Worm (Caenorhabditis elegans) whole organism, L4 larva: ENCODE data around the gene oac-54.

Source experiments
- D1046.2 ChIP-seq: fragments of 200-800 bp; sonication (Bioruptor generic); IDR thresholded peaks from 2 replicates; pipeline ENCODE4 v1.3.6; 2022; ENCODE audit warnings: missing genetic modification characterization, missing compliant biosample characterization
- F26F4.8 ChIP-seq: fragments of 200-800 bp; sonication (Bioruptor generic); conservative IDR thresholded peaks from 2 replicates; pipeline ENCODE4 v1.3.6; 2022; ENCODE audit warnings: missing genetic modification characterization, missing compliant biosample characterization
- T20F7.1 ChIP-seq: fragments of 200-800 bp; sonication (Bioruptor generic); optimal IDR thresholded peaks from 2 replicates; lab custom pipeline; 2018; ENCODE audit warnings: mild to moderate bottlenecking, missing genetic modification characterization, missing compliant biosample characterization
- Y48G9A.11 ChIP-seq: fragments of 200-800 bp; sonication (Bioruptor generic); IDR thresholded peaks from 2 replicates; pipeline ENCODE4 v1.3.6; 2022; ENCODE audit warnings: missing genetic modification reagents, missing genetic modification characterization, missing compliant biosample characterization
- Y5F2A.4 ChIP-seq: fragments of 200-800 bp; sonication (Bioruptor generic); optimal IDR thresholded peaks from 2 replicates; lab custom pipeline; 2018; ENCODE audit warnings: mild to moderate bottlenecking, missing genetic modification characterization, missing compliant biosample characterization
- ZK546.5 ChIP-seq, 2 experiments: sonication (generic microtip); optimal IDR thresholded peaks; 2 replicates each; lab custom pipeline; 2017; ENCODE audit warnings: missing biosample characterization in 2 of 2, missing genetic modification characterization in 2 of 2
- aha-1 ChIP-seq: fragments of 150-350 bp; peaks from one replicate; lab custom pipeline; 2014; ENCODE audit warnings: missing biosample characterization, missing genetic modification characterization
- ama-1 ChIP-seq: fragments of 150-350 bp; optimal IDR thresholded peaks from 2 replicates; lab custom pipeline; 2014; ENCODE audit warnings: inconsistent platforms, mixed read lengths
- ceh-44 ChIP-seq: fragments of 200-800 bp; sonication (Bioruptor generic); IDR thresholded peaks from 2 replicates; pipeline ENCODE4 v1.3.6; 2022; ENCODE audit warnings: missing genetic modification reagents, missing genetic modification characterization, missing compliant biosample characterization
- daf-12 ChIP-seq: fragments of 150-350 bp; optimal IDR thresholded peaks from 2 replicates; lab custom pipeline; 2014; ENCODE audit warnings: missing biosample characterization, missing genetic modification reagents, missing genetic modification characterization
- daf-16 ChIP-seq, 3 experiments: sonication (generic microtip); optimal IDR thresholded peaks; 2 replicates each; lab custom pipeline; 2016 to 2017; ENCODE audit warnings: missing genetic modification characterization in 3 of 3, missing genetic modification reagents in 3 of 3, mild to moderate bottlenecking in 2 of 3, missing compliant biosample characterization in 2 of 3, missing biosample characterization in 1 of 3, moderate library complexity in 1 of 3
- daf-8 ChIP-seq: fragments of 200-800 bp; sonication (Bioruptor generic); IDR thresholded peaks from 2 replicates; pipeline ENCODE4 v1.3.6; 2022; ENCODE audit warnings: missing genetic modification characterization, missing compliant biosample characterization
- dmd-6 ChIP-seq: fragments of 200-800 bp; sonication (Bioruptor generic); IDR thresholded peaks from 2 replicates; pipeline ENCODE4 v1.3.6; 2022; ENCODE audit warnings: missing genetic modification reagents, missing genetic modification characterization, missing compliant biosample characterization
- dmd-9 ChIP-seq: fragments of 200-800 bp; sonication (Bioruptor generic); IDR thresholded peaks from 2 replicates; pipeline ENCODE4 v1.3.6; 2022; ENCODE audit warnings: missing genetic modification reagents, missing genetic modification characterization, missing compliant biosample characterization
- dpl-1 ChIP-seq: fragments of 150-350 bp; optimal IDR thresholded peaks from 2 replicates; lab custom pipeline; 2014; ENCODE audit warnings: missing biosample characterization, missing genetic modification reagents, missing genetic modification characterization
- dve-1 ChIP-seq: sonication (generic microtip); optimal IDR thresholded peaks from 2 replicates; lab custom pipeline; 2017; ENCODE audit warnings: antibody characterized with exemption, mild to moderate bottlenecking, missing genetic modification characterization, missing compliant biosample characterization; ENCODE audit not compliant: insufficient read depth
- hlh-30 ChIP-seq: sonication (generic microtip); optimal IDR thresholded peaks from 2 replicates; lab custom pipeline; 2017; ENCODE audit warnings: antibody characterized with exemption, mild to moderate bottlenecking, missing genetic modification characterization, missing compliant biosample characterization; ENCODE audit not compliant: insufficient read depth
- jun-1 ChIP-seq: fragments of 150-350 bp; optimal IDR thresholded peaks from 2 replicates; lab custom pipeline; 2014; ENCODE audit warnings: missing biosample characterization, missing genetic modification reagents, missing genetic modification characterization
- lin-1 ChIP-seq: fragments of 200-800 bp; sonication (Bioruptor generic); IDR thresholded peaks from 2 replicates; pipeline ENCODE4 v1.3.6; 2022; ENCODE audit warnings: missing genetic modification reagents, missing genetic modification characterization, missing compliant biosample characterization
- lin-38 ChIP-seq: fragments of 200-800 bp; sonication (Bioruptor generic); IDR thresholded peaks from 2 replicates; pipeline ENCODE4 v1.3.6; 2022; ENCODE audit warnings: missing genetic modification reagents, missing genetic modification characterization, missing compliant biosample characterization
- lir-3 ChIP-seq: sonication (generic microtip); optimal IDR thresholded peaks from 2 replicates; lab custom pipeline; 2016; ENCODE audit warnings: mild to moderate bottlenecking, missing genetic modification characterization, missing compliant biosample characterization
- lsy-2 ChIP-seq, 2 experiments: fragments of 150-350 bp in 1 of 2; sonication (generic microtip) in 1 of 2; optimal IDR thresholded peaks; 2 replicates each; lab custom pipeline; 2014 to 2017; ENCODE audit warnings: missing biosample characterization in 2 of 2, missing genetic modification characterization in 2 of 2
- mdl-1 ChIP-seq, 2 experiments: fragments of 150-350 bp in 1 of 2; sonication (generic microtip) in 1 of 2; optimal IDR thresholded peaks; 2 replicates each; lab custom pipeline; 2014 to 2017; ENCODE audit warnings: missing biosample characterization in 2 of 2, missing genetic modification characterization in 2 of 2
- mdt-29 ChIP-seq: fragments of 200-800 bp; sonication (Bioruptor generic); IDR thresholded peaks from 2 replicates; pipeline ENCODE4 v1.3.6; 2022; ENCODE audit warnings: missing genetic modification reagents, missing genetic modification characterization, missing compliant biosample characterization
- mes-2 ChIP-seq: sonication (generic microtip); optimal IDR thresholded peaks from 2 replicates; lab custom pipeline; 2016; ENCODE audit warnings: missing genotype, mild to moderate bottlenecking, missing genetic modification characterization, missing compliant biosample characterization; ENCODE audit not compliant: poor library complexity, severe bottlenecking
- mxl-2 ChIP-seq: fragments of 200-800 bp; sonication (Bioruptor generic); conservative IDR thresholded peaks from 2 replicates; pipeline ENCODE4 v1.3.6; 2022; ENCODE audit warnings: missing genetic modification reagents, missing genetic modification characterization, missing compliant biosample characterization
- mxl-3 ChIP-seq: fragments of 200-800 bp; sonication (Bioruptor generic); optimal IDR thresholded peaks from 2 replicates; lab custom pipeline; 2018; ENCODE audit warnings: mild to moderate bottlenecking, missing genetic modification characterization, missing compliant biosample characterization
- nhr-10 ChIP-seq: fragments of 150-350 bp; optimal IDR thresholded peaks from 2 replicates; lab custom pipeline; 2014; ENCODE audit warnings: missing biosample characterization, missing genetic modification characterization
- nhr-11 ChIP-seq: fragments of 150-350 bp; optimal IDR thresholded peaks from 2 replicates; lab custom pipeline; 2014; ENCODE audit warnings: missing biosample characterization, missing genetic modification characterization
- nhr-111 ChIP-seq: fragments of 200-800 bp; sonication (Bioruptor generic); optimal IDR thresholded peaks from 2 replicates; lab custom pipeline; 2018; ENCODE audit warnings: mild to moderate bottlenecking, missing genetic modification characterization, missing compliant biosample characterization
- nhr-41 ChIP-seq: fragments of 200-800 bp; sonication (Bioruptor generic); IDR thresholded peaks from 2 replicates; pipeline ENCODE4 v1.3.6; 2022; ENCODE audit warnings: missing genetic modification reagents, missing genetic modification characterization, missing compliant biosample characterization
- tra-1 ChIP-seq: fragments of 200-800 bp; sonication (Bioruptor generic); IDR thresholded peaks from 2 replicates; pipeline ENCODE4 v1.3.6; 2022; ENCODE audit warnings: missing genetic modification reagents, missing genetic modification characterization, missing compliant biosample characterization
- unc-62 ChIP-seq, 3 experiments: fragments of 150-350 bp in 1 of 3; sonication (generic microtip); optimal IDR thresholded peaks in 2 of 3; peaks in 1 of 3; 1 replicate in 1 of 3; 2 replicates in 2 of 3; lab custom pipeline; 2014 to 2017; ENCODE audit warnings: missing biosample characterization in 3 of 3, missing genetic modification characterization in 3 of 3, missing genetic modification reagents in 3 of 3, missing genotype in 1 of 3
- zag-1 ChIP-seq: fragments of 150-350 bp; optimal IDR thresholded peaks from 2 replicates; lab custom pipeline; 2014; ENCODE audit warnings: missing biosample characterization, missing genetic modification characterization
- zfp-2 ChIP-seq: sonication (generic microtip); optimal IDR thresholded peaks from 2 replicates; lab custom pipeline; 2016; ENCODE audit warnings: mild to moderate bottlenecking, missing genetic modification characterization, missing compliant biosample characterization
- zfp-3 ChIP-seq: fragments of 200-800 bp; sonication (Bioruptor generic); conservative IDR thresholded peaks from 2 replicates; pipeline ENCODE4 v1.3.6; 2022; ENCODE audit warnings: missing genetic modification reagents, missing genetic modification characterization, missing compliant biosample characterization
- zip-11 ChIP-seq: fragments of 200-800 bp; sonication (Bioruptor generic); IDR thresholded peaks from 2 replicates; pipeline ENCODE4 v1.3.6; 2022; ENCODE audit warnings: missing genetic modification characterization, missing compliant biosample characterization

The oac-54 gene

ce11 chrII:9172849-9173248 lies 14.9 kb downstream of the oac-54 start, which contains the start of gene T23G7.2:
Gene T23G7.2 (minus strand): TSS chrII:9172949.
- TF ChIP-seq lin-38 = no peak
- no peak for TF ChIP-seq mdl-1 (tag; optimal IDR thresholded peaks at IDR 0.05; lab: Kevin White, UChicago)
- TF ChIP-seq ZK546.5 (tag; optimal IDR thresholded peaks at IDR 0.05; lab: Kevin White, UChicago) = no peak
- no peak for TF ChIP-seq daf-8
- no peak for TF ChIP-seq dpl-1 (GFP tag; lab: Kevin White, UChicago)
- TF ChIP-seq unc-62 (GFP tag; optimal IDR thresholded peaks at IDR 0.05 in 1 of 2; lab: Kevin White, UChicago) = peak in 1 of 2 experiments; percentile 27
- TF ChIP-seq unc-62 (tag; optimal IDR thresholded peaks at IDR 0.05; lab: Kevin White, UChicago) = no peak
- TF ChIP-seq, all 104 proteins: peak for 1

- TF ChIP-seq daf-12 (tag; lab: Kevin White, UChicago) (no peak), zip-11 (no peak), nhr-10 (tag; lab: Kevin White, UChicago) (no peak), zfp-2 (tag; lab: Kevin White, UChicago) (no peak), mdt-29 (GFP tag; lab: Robert Waterston, UW) (no peak), nhr-11 (no peak), jun-1 (tag; lab: Kevin White, UChicago) (no peak), unc-62 (GFP tag; optimal IDR thresholded peaks at IDR 0.05 in 1 of 2; lab: Kevin White, UChicago) (peak in 1 of 2 experiments; percentile 94), unc-62 (tag; optimal IDR thresholded peaks at IDR 0.05; lab: Kevin White, UChicago) (no peak)
Measured at ce11 chrII:9173471-9173870, 15.6 kb downstream of the oac-54 start.

ce11 chrII:9176523-9176922 lies 18.6 kb downstream of the oac-54 start:
- TF ChIP-seq daf-12 (tag; lab: Kevin White, UChicago) (no peak), mdl-1 (tag; optimal IDR thresholded peaks at IDR 0.05; lab: Kevin White, UChicago) (no peak), F26F4.8 (GFP tag; lab: Robert Waterston, UW) (no peak), unc-62 (GFP tag; optimal IDR thresholded peaks at IDR 0.05 in 1 of 2; lab: Kevin White, UChicago) (peak in 1 of 2 experiments; percentile 88), unc-62 (tag; optimal IDR thresholded peaks at IDR 0.05; lab: Kevin White, UChicago) (no peak), dmd-9 (GFP tag; lab: Robert Waterston, UW) (no peak), nhr-41 (GFP tag; lab: Robert Waterston, UW) (no peak)
- TF ChIP-seq, all 104 proteins: peak for 1

- TF ChIP-seq unc-62 (GFP tag; optimal IDR thresholded peaks at IDR 0.05 in 1 of 2; lab: Kevin White, UChicago) = no peak
- TF ChIP-seq unc-62 (tag; optimal IDR thresholded peaks at IDR 0.05; lab: Kevin White, UChicago) = no peak
- TF ChIP-seq Y5F2A.4 (GFP tag; lab: Kevin White, UChicago) = no peak
- TF ChIP-seq dmd-6 (GFP tag; lab: Robert Waterston, UW) = no peak
- no peak for TF ChIP-seq daf-16 (GFP tag; optimal IDR thresholded peaks at IDR 0.05; lab: Kevin White, UChicago)
- TF ChIP-seq daf-16 (tag; optimal IDR thresholded peaks at IDR 0.05; lab: Kevin White, UChicago) = peak; percentile 46
- no peak for TF ChIP-seq lin-1 (GFP tag; lab: Robert Waterston, UW)
- no peak for TF ChIP-seq lir-3 (tag; lab: Kevin White, UChicago)
- TF ChIP-seq lsy-2 (tag; optimal IDR thresholded peaks at IDR 0.05; lab: Kevin White, UChicago) = peak in 1 of 2 experiments; percentile 72
- TF ChIP-seq zag-1 (tag; lab: Kevin White, UChicago) = no peak
- TF ChIP-seq dpl-1 (GFP tag; lab: Kevin White, UChicago) = no peak
- TF ChIP-seq ama-1 (lab: Kevin White, UChicago) = no peak
- TF ChIP-seq Y48G9A.11 = peak; percentile 91
- peak; percentile 78 for TF ChIP-seq mes-2 (tag; lab: Kevin White, UChicago)
- peak; percentile 98 for TF ChIP-seq T20F7.1 (GFP tag; lab: Kevin White, UChicago)
- TF ChIP-seq dve-1 = peak; percentile 15
- TF ChIP-seq dmd-9 (GFP tag; lab: Robert Waterston, UW) = no peak
- no peak for TF ChIP-seq nhr-111 (GFP tag; lab: Kevin White, UChicago)
- TF ChIP-seq mxl-2 (GFP tag; lab: Robert Waterston, UW) = no peak
- TF ChIP-seq ceh-44 (GFP tag; lab: Robert Waterston, UW) = no peak
- no peak for TF ChIP-seq mxl-3 (GFP tag; lab: Kevin White, UChicago)
- no peak for TF ChIP-seq zfp-3 (GFP tag; lab: Robert Waterston, UW)
- no peak for TF ChIP-seq tra-1
- TF ChIP-seq hlh-30 (tag; lab: Kevin White, UChicago) = no peak
- TF ChIP-seq aha-1 = no peak
- TF ChIP-seq D1046.2 (GFP tag; lab: Robert Waterston, UW) = no peak
- TF ChIP-seq, all 104 proteins: peak for 6
Measured at ce11 chrII:9177080-9177479, 19.2 kb downstream of the oac-54 start, which contains the start of the genes sec-5 and pir-1. Gene sec-5 (minus strand): TSS chrII:9177152. Gene pir-1 (plus strand): TSS chrII:9177300.
